Worm (Caenorhabditis elegans): ENCODE measurements around the gene C06E1.7.

DNA sequence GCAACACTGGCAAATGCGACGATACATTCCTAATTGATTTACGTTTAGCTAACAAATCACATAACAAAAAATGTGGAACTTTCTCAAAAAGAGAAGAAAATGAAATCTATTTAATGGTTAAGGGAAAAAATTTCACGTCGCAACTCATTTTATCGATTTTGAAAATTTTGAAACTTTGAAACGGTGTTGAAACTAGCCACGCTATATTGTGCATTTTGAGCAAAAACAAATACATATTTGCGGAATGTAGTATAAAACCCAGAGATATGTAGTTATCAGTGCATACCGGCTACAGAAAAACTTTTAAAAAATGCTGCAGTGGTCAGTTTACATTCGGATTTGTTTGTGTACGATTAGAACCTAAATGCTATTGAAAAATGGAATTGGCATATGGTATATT, at the start of gene C06E1.7:
- TF ChIP-seq ref-1 (GFP tag; conservative IDR thresholded peaks at IDR 0.05) (no peak), ztf-29 (GFP tag; IDR thresholded peaks at IDR 0.05) (no peak), tab-1 (GFP tag; IDR thresholded peaks at IDR 0.05) (no peak), med-1 (GFP tag; optimal IDR thresholded peaks at IDR 0.05; ENCODE audit: insufficient read depth) (no peak), ztf-23 (GFP tag; IDR thresholded peaks at IDR 0.05) (no peak), flt-1 (GFP tag; IDR thresholded peaks at IDR 0.05) (no peak), cog-1 (tag; optimal IDR thresholded peaks at IDR 0.05) (no peak)

All from whole organism, midembryonic.